Worm (Caenorhabditis elegans) whole organism, early embryonic: Measurements from ENCODE around the gene C36E6.2.
"Not testable (repeated sequence)": the region's sequence is repeated elsewhere in the genome, so short reads cannot be mapped to it uniquely, and the experiment has no call there.

Experiments
- F13C5.2 ChIP-seq: sonication (generic microtip); optimal IDR thresholded peaks from 2 replicates; lab custom pipeline; 2017; ENCODE audit warnings: mild to moderate bottlenecking, missing genetic modification characterization, inconsistent platforms, missing compliant biosample characterization
- ama-1 ChIP-seq: fragments of 150-350 bp; optimal IDR thresholded peaks from 2 replicates; lab custom pipeline; 2014
- ceh-13 ChIP-seq: fragments of 200-800 bp; sonication (Bioruptor generic); optimal IDR thresholded peaks from 2 replicates; lab custom pipeline; 2018; ENCODE audit warnings: mild to moderate bottlenecking, missing genetic modification characterization, missing compliant biosample characterization
- ceh-36 ChIP-seq: sonication (generic microtip); optimal IDR thresholded peaks from 2 replicates; lab custom pipeline; 2016; ENCODE audit warnings: missing genetic modification characterization, inconsistent platforms, missing compliant biosample characterization
- ets-7 ChIP-seq: sonication (generic microtip); optimal IDR thresholded peaks from 2 replicates; lab custom pipeline; 2016; ENCODE audit warnings: missing genotype, missing genetic modification characterization, missing compliant biosample characterization
- flt-1 ChIP-seq: fragments of 200-800 bp; sonication (Bioruptor generic); IDR thresholded peaks from 2 replicates; pipeline ENCODE4 v1.3.6; 2022; ENCODE audit warnings: missing genetic modification characterization, missing compliant biosample characterization
- hmbx-1 ChIP-seq: sonication (generic microtip); optimal IDR thresholded peaks from 2 replicates; lab custom pipeline; 2016; ENCODE audit warnings: mild to moderate bottlenecking, missing genetic modification characterization, missing compliant biosample characterization
- hnd-1 ChIP-seq: sonication (generic microtip); optimal IDR thresholded peaks from 2 replicates; lab custom pipeline; 2016; ENCODE audit warnings: missing genetic modification characterization, missing compliant biosample characterization
- pes-1 ChIP-seq: fragments of 200-800 bp; sonication (Bioruptor generic); IDR thresholded peaks from 2 replicates; pipeline ENCODE4 v1.3.6; 2022; ENCODE audit warnings: missing genetic modification reagents, missing genetic modification characterization, missing compliant biosample characterization
- scrt-1 ChIP-seq: fragments of 200-800 bp; sonication (Bioruptor generic); IDR thresholded peaks from 2 replicates; pipeline ENCODE4 v1.3.6; 2022; ENCODE audit warnings: missing genetic modification characterization, missing compliant biosample characterization
- tbx-11 ChIP-seq: fragments of 200-800 bp; sonication (Bioruptor generic); IDR thresholded peaks from 2 replicates; pipeline ENCODE4 v1.3.6; 2022; ENCODE audit warnings: missing genetic modification characterization, missing compliant biosample characterization
- tbx-37 ChIP-seq: fragments of 200-800 bp; sonication (Bioruptor generic); conservative IDR thresholded peaks from 2 replicates; pipeline ENCODE4 v1.3.6; 2022; ENCODE audit warnings: missing genetic modification reagents, missing genetic modification characterization, missing compliant biosample characterization
- tra-4 ChIP-seq: sonication (generic microtip); optimal IDR thresholded peaks from 2 replicates; lab custom pipeline; 2017; ENCODE audit warnings: missing genetic modification characterization, missing compliant biosample characterization

ce11 chrX:17447212-17447611, 4.3 kb upstream of the C36E6.2 start:
- TF ChIP-seq hnd-1 (tag; lab: Kevin White, UChicago); ama-1 (lab: Kevin White, UChicago); F13C5.2; tra-4; tbx-11 (GFP tag; lab: Robert Waterston, UW); ets-7 (tag; lab: Kevin White, UChicago); ceh-36 (tag; lab: Kevin White, UChicago); scrt-1 (GFP tag; lab: Robert Waterston, UW); hmbx-1 (tag; lab: Kevin White, UChicago); pes-1 (GFP tag; lab: Robert Waterston, UW); tbx-37; ceh-13 (GFP tag; lab: Kevin White, UChicago): not testable (repeated sequence)
- 0 out of 2 replicates have a peak, but pooled peaks have one; percentile 19 for TF ChIP-seq flt-1
